Fruit fly (Drosophila melanogaster) whole organism, prepupa: Measurements from ENCODE around the gene Idua.

Experiments used
- CG10669 ChIP-seq: fragments of 200-800 bp; sonication (Bioruptor generic); optimal IDR thresholded peaks from 3 replicates; lab custom pipeline; 2018; ENCODE audit warnings: missing biosample characterization, mild to moderate bottlenecking, missing genetic modification characterization, moderate library complexity
- CG32006 ChIP-seq: fragments of 200-800 bp; sonication (Bioruptor generic); optimal IDR thresholded peaks from 3 replicates; lab custom pipeline; 2017; ENCODE audit warnings: missing biosample characterization, mild to moderate bottlenecking, missing genetic modification characterization
- CG6854 ChIP-seq: fragments of 200-800 bp; sonication (Bioruptor generic); optimal IDR thresholded peaks from 2 replicates; lab custom pipeline; 2017; ENCODE audit warnings: missing biosample characterization, mild to moderate bottlenecking, missing genetic modification characterization
- CG8632 ChIP-seq: fragments of 200-800 bp; sonication (Bioruptor generic); optimal IDR thresholded peaks from 3 replicates; lab custom pipeline; 2016; ENCODE audit warnings: missing biosample characterization, missing genetic modification characterization
- Ets21C ChIP-seq: fragments of 200-800 bp; sonication (Bioruptor generic); optimal IDR thresholded peaks from 3 replicates; lab custom pipeline; 2016; ENCODE audit warnings: missing biosample characterization, missing genetic modification characterization
- Gug ChIP-seq: fragments of 200-800 bp; sonication (Bioruptor generic); IDR thresholded peaks from 2 replicates; pipeline ENCODE4 v1.3.6; 2022; ENCODE audit warnings: missing biosample characterization, missing genetic modification characterization
- OdsH ChIP-seq: fragments of 200-800 bp; sonication (Bioruptor generic); optimal IDR thresholded peaks from 3 replicates; lab custom pipeline; 2016; ENCODE audit warnings: missing biosample characterization, missing genetic modification characterization
- Smox ChIP-seq: fragments of 200-800 bp; sonication (Bioruptor generic); optimal IDR thresholded peaks from 3 replicates; lab custom pipeline; 2016; ENCODE audit warnings: missing biosample characterization, missing genetic modification characterization
- acj6 ChIP-seq: fragments of 200-800 bp; sonication (Bioruptor generic); optimal IDR thresholded peaks from 3 replicates; lab custom pipeline; 2016; ENCODE audit warnings: missing biosample characterization, missing genetic modification characterization
- dac ChIP-seq: fragments of 200-800 bp; sonication (Bioruptor generic); optimal IDR thresholded peaks from 2 replicates; lab custom pipeline; 2017; ENCODE audit warnings: missing biosample characterization, mild to moderate bottlenecking, missing genetic modification characterization
- fd59A ChIP-seq: fragments of 200-800 bp; sonication (Bioruptor generic); optimal IDR thresholded peaks from 2 replicates; lab custom pipeline; 2017; ENCODE audit warnings: missing biosample characterization, mild to moderate bottlenecking, missing genetic modification characterization, missing genetic modification reagents
- fd85E ChIP-seq: fragments of 200-800 bp; sonication (Bioruptor generic); optimal IDR thresholded peaks from 3 replicates; lab custom pipeline; 2016; ENCODE audit warnings: missing biosample characterization, missing genetic modification characterization

DNA sequence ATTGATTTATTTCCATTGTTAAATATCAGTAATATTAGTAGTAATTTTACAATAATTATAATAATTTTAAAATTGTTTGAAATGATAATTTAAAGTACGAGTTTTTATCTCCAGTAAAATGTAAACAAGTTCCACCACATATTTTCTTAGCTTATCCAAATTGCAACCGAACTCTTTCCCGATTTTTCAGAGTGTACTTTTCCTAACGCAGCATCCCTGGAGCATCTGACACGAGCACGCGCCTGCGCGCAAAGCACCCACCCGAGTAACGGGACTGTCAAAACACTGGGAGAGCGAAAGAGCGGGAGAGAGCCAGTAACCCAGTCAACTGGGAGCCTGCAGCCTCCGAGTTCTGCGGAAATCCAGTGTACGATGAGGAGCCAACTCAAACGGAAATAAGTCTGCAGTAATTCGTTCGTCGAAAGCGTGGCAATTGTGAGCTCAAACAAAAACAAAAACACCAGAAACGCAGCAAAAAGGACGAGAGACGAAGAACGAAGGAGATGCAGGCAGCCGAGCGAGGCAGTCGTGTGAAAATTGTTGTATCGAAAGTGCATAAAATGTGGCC is 26.4 kb downstream of the Idua start, which contains the start of gene CG16854:
- TF ChIP-seq fd85E (GFP tag; lab: Kevin White, UChicago) (no peak), CG32006 (GFP tag; lab: Kevin White, UChicago) (no peak), CG6854 (GFP tag; lab: Kevin White, UChicago) (no peak), CG10669 (no peak), Ets21C (GFP tag; lab: Kevin White, UChicago) (no peak), dac (GFP tag; lab: Kevin White, UChicago) (no peak), Gug (GFP tag; lab: Robert Waterston, UW) (no peak), OdsH (GFP tag; lab: Kevin White, UChicago) (no peak), acj6 (GFP tag; lab: Kevin White, UChicago) (no peak), fd59A (GFP tag; lab: Kevin White, UChicago) (no peak), CG8632 (no peak), Smox (no peak)
